Worm (Caenorhabditis elegans) whole organism, young adult: ENCODE data around the gene ZK1290.10.

Experiments
- C17E4.6 ChIP-seq: fragments of 200-800 bp; sonication (Bioruptor generic); IDR thresholded peaks from 2 replicates; pipeline ENCODE4 v1.3.6; 2022; ENCODE audit warnings: missing genetic modification reagents, missing genetic modification characterization, missing compliant biosample characterization
- F22D6.2 ChIP-seq: sonication (generic microtip); optimal IDR thresholded peaks from 2 replicates; lab custom pipeline; 2016; ENCODE audit warnings: mild to moderate bottlenecking, missing genetic modification characterization, missing compliant biosample characterization
- F23B12.7 ChIP-seq: sonication (generic microtip); optimal IDR thresholded peaks from 2 replicates; lab custom pipeline; 2017; ENCODE audit warnings: missing genetic modification characterization, mild to moderate bottlenecking, missing compliant biosample characterization, antibody characterized with exemption, moderate library complexity; ENCODE audit not compliant: insufficient read depth
- F37B4.10 ChIP-seq: fragments of 200-800 bp; sonication (Bioruptor generic); IDR thresholded peaks from 2 replicates; pipeline ENCODE4 v1.3.6; 2022; ENCODE audit warnings: missing genetic modification characterization, missing compliant biosample characterization
- F52B5.7 ChIP-seq: sonication (generic microtip); optimal IDR thresholded peaks from 2 replicates; lab custom pipeline; 2016; ENCODE audit warnings: mild to moderate bottlenecking, missing genetic modification characterization, missing compliant biosample characterization
- F57A8.1 ChIP-seq: fragments of 200-800 bp; sonication (Bioruptor generic); optimal IDR thresholded peaks from 2 replicates; lab custom pipeline; 2018; ENCODE audit warnings: mild to moderate bottlenecking, missing genetic modification characterization, moderate library complexity, missing compliant biosample characterization
- K11D2.4 ChIP-seq: fragments of 200-800 bp; sonication (Bioruptor generic); IDR thresholded peaks from 2 replicates; pipeline ENCODE4 v1.3.6; 2022; ENCODE audit warnings: missing genetic modification reagents, missing genetic modification characterization, missing compliant biosample characterization
- Y53G8AR.9 ChIP-seq: fragments of 200-800 bp; sonication (Bioruptor generic); conservative IDR thresholded peaks from 2 replicates; pipeline ENCODE4 v1.3.6; 2022; ENCODE audit warnings: missing genetic modification reagents, missing genetic modification characterization, missing compliant biosample characterization
- Y56A3A.18 ChIP-seq: fragments of 200-800 bp; sonication (Bioruptor generic); IDR thresholded peaks from 2 replicates; pipeline ENCODE4 v1.3.6; 2022; ENCODE audit warnings: missing genetic modification reagents, missing genetic modification characterization, missing compliant biosample characterization
- Y79H2A.3 ChIP-seq: fragments of 200-800 bp; sonication (Bioruptor generic); conservative IDR thresholded peaks from 2 replicates; pipeline ENCODE4 v1.3.6; 2022; ENCODE audit warnings: missing genetic modification reagents, missing genetic modification characterization, missing compliant biosample characterization
- Y95B8A.8 ChIP-seq: fragments of 200-800 bp; sonication (Bioruptor generic); IDR thresholded peaks from 2 replicates; pipeline ENCODE4 v1.3.6; 2022; ENCODE audit warnings: missing genetic modification reagents, missing genetic modification characterization, missing compliant biosample characterization
- attf-3 ChIP-seq: fragments of 200-800 bp; sonication (Bioruptor generic); conservative IDR thresholded peaks from 2 replicates; pipeline ENCODE4 v1.3.6; 2022; ENCODE audit warnings: missing genetic modification reagents, missing genetic modification characterization, missing compliant biosample characterization
- ccch-3 ChIP-seq: fragments of 200-800 bp; sonication (Bioruptor generic); optimal IDR thresholded peaks from 2 replicates; lab custom pipeline; 2018; ENCODE audit warnings: mild to moderate bottlenecking, missing genetic modification characterization, missing compliant biosample characterization
- ceh-27 ChIP-seq: fragments of 200-800 bp; sonication (Bioruptor generic); optimal IDR thresholded peaks from 2 replicates; lab custom pipeline; 2018; ENCODE audit warnings: mild to moderate bottlenecking, missing genetic modification characterization, moderate library complexity, missing compliant biosample characterization
- dox-1 ChIP-seq: fragments of 200-800 bp; sonication (Bioruptor generic); IDR thresholded peaks from 2 replicates; pipeline ENCODE4 v1.3.6; 2022; ENCODE audit warnings: missing genetic modification reagents, missing genetic modification characterization, missing compliant biosample characterization
- dpl-1 ChIP-seq: fragments of 150-350 bp; optimal IDR thresholded peaks from 2 replicates; lab custom pipeline; 2014; ENCODE audit warnings: missing biosample characterization, missing genetic modification reagents, missing genetic modification characterization
- egl-18 ChIP-seq: fragments of 200-800 bp; sonication (Bioruptor generic); IDR thresholded peaks from 2 replicates; pipeline ENCODE4 v1.3.6; 2022; ENCODE audit warnings: missing genetic modification reagents, missing genetic modification characterization, missing compliant biosample characterization
- egl-44 ChIP-seq: fragments of 200-800 bp; sonication (Bioruptor generic); IDR thresholded peaks from 2 replicates; pipeline ENCODE4 v1.3.6; 2022; ENCODE audit warnings: missing genetic modification reagents, missing genetic modification characterization, missing compliant biosample characterization
- fkh-3 ChIP-seq: sonication (generic microtip); optimal IDR thresholded peaks from 2 replicates; lab custom pipeline; 2016; ENCODE audit warnings: mild to moderate bottlenecking, missing genetic modification characterization, missing compliant biosample characterization
- hmg-20 ChIP-seq: fragments of 200-800 bp; sonication (Bioruptor generic); IDR thresholded peaks from 2 replicates; pipeline ENCODE4 v1.3.6; 2022; ENCODE audit warnings: missing genetic modification reagents, missing genetic modification characterization, missing compliant biosample characterization
- lag-1 ChIP-seq: fragments of 200-800 bp; sonication (Bioruptor generic); IDR thresholded peaks from 2 replicates; pipeline ENCODE4 v1.3.6; 2022; ENCODE audit warnings: missing genetic modification reagents, missing genetic modification characterization, missing compliant biosample characterization
- let-526 ChIP-seq: fragments of 200-800 bp; sonication (Bioruptor generic); IDR thresholded peaks from 2 replicates; pipeline ENCODE4 v1.3.6; 2022; ENCODE audit warnings: missing genetic modification reagents, missing genetic modification characterization, missing compliant biosample characterization
- let-607 ChIP-seq, 2 experiments: fragments of 200-800 bp in 1 of 2; sonication (Bioruptor generic) in 1 of 2; sonication (generic microtip) in 1 of 2; optimal IDR thresholded peaks; 2 replicates each; lab custom pipeline; 2016 to 2018; ENCODE audit warnings: mild to moderate bottlenecking in 2 of 2, missing compliant biosample characterization in 2 of 2, missing genetic modification characterization in 2 of 2, moderate library complexity in 2 of 2, missing genotype in 1 of 2
- lin-26 ChIP-seq: fragments of 200-800 bp; sonication (Bioruptor generic); IDR thresholded peaks from 2 replicates; pipeline ENCODE4 v1.3.6; 2022; ENCODE audit warnings: missing genetic modification reagents, missing genetic modification characterization, missing compliant biosample characterization
- lin-40 ChIP-seq: sonication (generic microtip); optimal IDR thresholded peaks from 2 replicates; lab custom pipeline; 2016; ENCODE audit warnings: missing genetic modification characterization, mild to moderate bottlenecking, missing compliant biosample characterization, missing genotype, missing genetic modification reagents
- lin-54 ChIP-seq: fragments of 200-800 bp; sonication (Bioruptor generic); optimal IDR thresholded peaks from 2 replicates; lab custom pipeline; 2018; ENCODE audit warnings: mild to moderate bottlenecking, missing genetic modification characterization, missing compliant biosample characterization
- lsl-1 ChIP-seq: fragments of 200-800 bp; sonication (Bioruptor generic); optimal IDR thresholded peaks from 2 replicates; lab custom pipeline; 2018; ENCODE audit warnings: mild to moderate bottlenecking, missing genetic modification characterization, moderate library complexity, missing compliant biosample characterization
- lsy-27 ChIP-seq: sonication (generic microtip); optimal IDR thresholded peaks from 2 replicates; lab custom pipeline; 2017; ENCODE audit warnings: missing genetic modification characterization, mild to moderate bottlenecking, missing compliant biosample characterization, antibody characterized with exemption, missing genotype, borderline replicate concordance; ENCODE audit not compliant: insufficient read depth
- madf-10 ChIP-seq: sonication (generic microtip); optimal IDR thresholded peaks from 2 replicates; lab custom pipeline; 2016; ENCODE audit warnings: mild to moderate bottlenecking, missing genetic modification characterization, missing compliant biosample characterization
- mcd-1 ChIP-seq: fragments of 200-800 bp; sonication (Bioruptor generic); IDR thresholded peaks from 2 replicates; pipeline ENCODE4 v1.3.6; 2022; ENCODE audit warnings: missing genetic modification reagents, missing genetic modification characterization, missing compliant biosample characterization
- nfya-2 ChIP-seq: fragments of 200-800 bp; sonication (Bioruptor generic); IDR thresholded peaks from 2 replicates; pipeline ENCODE4 v1.3.6; 2022; ENCODE audit warnings: missing genetic modification reagents, missing genetic modification characterization, missing compliant biosample characterization
- nfyb-1 ChIP-seq: fragments of 200-800 bp; sonication (Bioruptor generic); IDR thresholded peaks from 2 replicates; pipeline ENCODE4 v1.3.6; 2022; ENCODE audit warnings: missing genetic modification reagents, missing genetic modification characterization, missing compliant biosample characterization
- nhr-80 ChIP-seq: sonication (generic microtip); optimal IDR thresholded peaks from 2 replicates; lab custom pipeline; 2016; ENCODE audit warnings: missing genetic modification characterization, missing compliant biosample characterization
- nhr-90 ChIP-seq: sonication (generic microtip); optimal IDR thresholded peaks from 2 replicates; lab custom pipeline; 2016; ENCODE audit warnings: missing genotype, mild to moderate bottlenecking, missing genetic modification characterization, missing compliant biosample characterization
- snpc-1.3 ChIP-seq: sonication (generic microtip); optimal IDR thresholded peaks from 2 replicates; lab custom pipeline; 2017; ENCODE audit warnings: missing genetic modification characterization, mild to moderate bottlenecking, missing compliant biosample characterization, antibody characterized with exemption, moderate library complexity, missing genotype, missing genetic modification reagents; ENCODE audit not compliant: insufficient read depth
- snpc-4 ChIP-seq, 5 experiments: fragments of 150-350 bp in 1 of 5; sonication (generic microtip) in 4 of 5; optimal IDR thresholded peaks; 2 replicates each; lab custom pipeline; 2014 to 2018; ENCODE audit warnings: missing genetic modification characterization in 5 of 5, missing biosample characterization in 3 of 5, antibody characterized with exemption in 2 of 5, mild to moderate bottlenecking in 2 of 5, missing compliant biosample characterization in 2 of 5, missing genotype in 2 of 5, moderate library complexity in 2 of 5, missing genetic modification reagents in 1 of 5
- sptf-2 ChIP-seq: fragments of 200-800 bp; sonication (Bioruptor generic); optimal IDR thresholded peaks from 2 replicates; lab custom pipeline; 2018; ENCODE audit warnings: mild to moderate bottlenecking, missing genetic modification characterization, missing compliant biosample characterization
- zim-3 ChIP-seq: sonication (generic microtip); optimal IDR thresholded peaks from 2 replicates; lab custom pipeline; 2017; ENCODE audit warnings: mild to moderate bottlenecking, missing genetic modification characterization, moderate library complexity, missing compliant biosample characterization
- ztf-18 ChIP-seq: sonication (generic microtip); optimal IDR thresholded peaks from 2 replicates; lab custom pipeline; 2016; ENCODE audit warnings: missing genotype, mild to moderate bottlenecking, missing genetic modification characterization, missing compliant biosample characterization
- ztf-22 ChIP-seq: fragments of 200-800 bp; sonication (Bioruptor generic); optimal IDR thresholded peaks from 2 replicates; lab custom pipeline; 2018; ENCODE audit warnings: mild to moderate bottlenecking, missing genetic modification characterization, moderate library complexity, missing compliant biosample characterization
- ztf-25 ChIP-seq: fragments of 200-800 bp; sonication (Bioruptor generic); IDR thresholded peaks from 2 replicates; pipeline ENCODE4 v1.3.6; 2022; ENCODE audit warnings: missing genetic modification reagents, missing genetic modification characterization, missing compliant biosample characterization
- ztf-26 ChIP-seq: sonication (generic microtip); optimal IDR thresholded peaks from 2 replicates; lab custom pipeline; 2017; ENCODE audit warnings: missing genetic modification characterization, missing compliant biosample characterization
- ztf-6 ChIP-seq: fragments of 200-800 bp; sonication (Bioruptor generic); IDR thresholded peaks from 2 replicates; pipeline ENCODE4 v1.3.6; 2022; ENCODE audit warnings: missing genetic modification reagents, missing genetic modification characterization, missing compliant biosample characterization

The ZK1290.10 gene

ce11 chrII:7593227-7593626 is 39.5 kb upstream of the ZK1290.10 start (continued):
- TF ChIP-seq fkh-3 (no peak), Y79H2A.3 (GFP tag; lab: Robert Waterston, UW) (no peak), madf-10 (tag; lab: Kevin White, UChicago) (no peak), hmg-20 (GFP tag; lab: Robert Waterston, UW) (no peak), lin-40 (no peak), lag-1 (no peak), nhr-90 (no peak), K11D2.4 (GFP tag; lab: Robert Waterston, UW) (0 out of 2 replicates have a peak, but pooled peaks have one; percentile 25)

- TF ChIP-seq ztf-25 (GFP tag; lab: Robert Waterston, UW) = no peak
- TF ChIP-seq F37B4.10 (GFP tag; lab: Robert Waterston, UW) = no peak
- no peak for TF ChIP-seq lsy-27 (tag; lab: Kevin White, UChicago)
- no peak for TF ChIP-seq F22D6.2
- TF ChIP-seq dox-1 (GFP tag; lab: Robert Waterston, UW) = no peak
- no peak for TF ChIP-seq nhr-80 (tag; lab: Kevin White, UChicago)
- TF ChIP-seq Y53G8AR.9 = no peak
- no peak for TF ChIP-seq ztf-22 (GFP tag; lab: Kevin White, UChicago)
- no peak for TF ChIP-seq ccch-3 (GFP tag; lab: Kevin White, UChicago)
- no peak for TF ChIP-seq F52B5.7 (tag; lab: Kevin White, UChicago)
Observed at ce11 chrII:7588295-7588694, 34.6 kb upstream of the ZK1290.10 start.

ce11 chrII:7583555-7583954 is 29.8 kb upstream of the ZK1290.10 start, which contains the start of gene mks-3:
Gene mks-3 (minus strand): TSS chrII:7583655.
- TF ChIP-seq Y56A3A.18 (GFP tag; lab: Robert Waterston, UW) (no peak), lin-40 (no peak), egl-44 (GFP tag; lab: Robert Waterston, UW) (no peak), snpc-1.3 (tag; lab: Kevin White, UChicago) (no peak), attf-3 (GFP tag; lab: Robert Waterston, UW) (no peak), ceh-27 (GFP tag; lab: Kevin White, UChicago) (no peak), zim-3 (tag; lab: Kevin White, UChicago) (no peak), snpc-4 (GFP tag; optimal IDR thresholded peaks at IDR 0.05; lab: Kevin White, UChicago) (no peak), snpc-4 (tag; optimal IDR thresholded peaks at IDR 0.05; lab: Kevin White, UChicago) (no peak), mcd-1 (GFP tag; lab: Robert Waterston, UW) (no peak), dpl-1 (GFP tag; lab: Kevin White, UChicago) (no peak)

ce11 chrII:7577412-7577811 is 23.7 kb upstream of the ZK1290.10 start, which contains the start of gene F35D2.6:
Gene F35D2.6 (plus strand): TSS chrII:7577712.
- TF ChIP-seq nfyb-1 = no peak
- no peak for TF ChIP-seq nfya-2 (GFP tag; lab: Robert Waterston, UW)
- TF ChIP-seq Y95B8A.8 (GFP tag; lab: Robert Waterston, UW) = no peak
- no peak for TF ChIP-seq fkh-3
- no peak for TF ChIP-seq let-526 (GFP tag; lab: Robert Waterston, UW)
- no peak for TF ChIP-seq ztf-6 (GFP tag; lab: Robert Waterston, UW)
- TF ChIP-seq lsl-1 (GFP tag; lab: Kevin White, UChicago) = no peak
- TF ChIP-seq sptf-2 (GFP tag; lab: Kevin White, UChicago) = no peak
- no peak for TF ChIP-seq ztf-26
- no peak for TF ChIP-seq lin-54 (GFP tag; lab: Kevin White, UChicago)
- TF ChIP-seq F23B12.7 (tag; lab: Kevin White, UChicago) = no peak
- no peak for TF ChIP-seq egl-18 (GFP tag; lab: Robert Waterston, UW)
- no peak for TF ChIP-seq lin-26 (GFP tag; lab: Robert Waterston, UW)
- no peak for TF ChIP-seq ztf-18 (tag; lab: Kevin White, UChicago)
- TF ChIP-seq C17E4.6 (GFP tag; lab: Robert Waterston, UW) = no peak
- TF ChIP-seq F57A8.1 (GFP tag; lab: Kevin White, UChicago) = no peak
- TF ChIP-seq let-607 (tag; optimal IDR thresholded peaks at IDR 0.05; lab: Kevin White, UChicago) = no peak
